Worm (Caenorhabditis elegans): ENCODE data around the gene bgnt-1.1.

- TF ChIP-seq pqm-1 (tag; optimal IDR thresholded peaks at IDR 0.05) (no peak), elt-1 (tag; optimal IDR thresholded peaks at IDR 0.05) (no peak), nhr-237 (tag; optimal IDR thresholded peaks at IDR 0.05) (no peak), nhr-77 (tag; optimal IDR thresholded peaks at IDR 0.05) (no peak), aly-2 (tag; optimal IDR thresholded peaks at IDR 0.05) (no peak), ZK546.5 (tag; optimal IDR thresholded peaks at IDR 0.05) (no peak), jun-1 (tag; optimal IDR thresholded peaks at IDR 0.05) (no peak)
These were observed 25.8 kb downstream of the bgnt-1.1 start for ce11 chrIV:10498401-10498800.
